Fruit fly (Drosophila melanogaster) whole organism, embryonic: Measurements from ENCODE around the gene CG34461.

Experiments used
- CG11247 ChIP-seq: fragments of 200-800 bp; sonication (Bioruptor generic); IDR thresholded peaks from 2 replicates; pipeline ENCODE4 v1.3.6; 2022; ENCODE audit warnings: missing biosample characterization, missing genetic modification characterization
- CG11456 ChIP-seq: fragments of 200-800 bp; sonication (Bioruptor generic); IDR thresholded peaks from 3 replicates; pipeline ENCODE4 v1.3.6; 2022; ENCODE audit warnings: missing biosample characterization, missing genetic modification characterization
- CG12155 ChIP-seq: fragments of 200-800 bp; sonication (Bioruptor generic); optimal IDR thresholded peaks from 3 replicates; lab custom pipeline; 2016; ENCODE audit warnings: missing biosample characterization, missing genetic modification characterization
- CG13296 ChIP-seq: fragments of 200-800 bp; sonication (Bioruptor generic); optimal IDR thresholded peaks from 3 replicates; lab custom pipeline; 2018; ENCODE audit warnings: missing biosample characterization, mild to moderate bottlenecking, missing genetic modification characterization
- CG14014 ChIP-seq: fragments of 200-800 bp; sonication (Bioruptor generic); IDR thresholded peaks from 2 replicates; pipeline ENCODE4 v1.3.6; 2022; ENCODE audit warnings: missing biosample characterization, missing genetic modification characterization
- CG14441 ChIP-seq: fragments of 200-800 bp; sonication (Bioruptor generic); IDR thresholded peaks from 2 replicates; pipeline ENCODE4 v1.3.6; 2022; ENCODE audit warnings: missing biosample characterization, missing genetic modification characterization
- CG17568 ChIP-seq: fragments of 200-800 bp; sonication (Bioruptor generic); optimal IDR thresholded peaks from 2 replicates; lab custom pipeline; 2018; ENCODE audit warnings: missing biosample characterization, mild to moderate bottlenecking, missing genetic modification characterization, moderate library complexity
- CG2120 ChIP-seq: fragments of 200-800 bp; sonication (Bioruptor generic); optimal IDR thresholded peaks from 3 replicates; lab custom pipeline; 2016; ENCODE audit warnings: missing biosample characterization, missing genetic modification characterization
- CG30020 ChIP-seq: fragments of 200-800 bp; optimal IDR thresholded peaks from 2 replicates; lab custom pipeline; 2019; ENCODE audit warnings: missing biosample characterization, mild to moderate bottlenecking, missing genetic modification characterization, moderate library complexity
- CG32772 ChIP-seq: fragments of 200-800 bp; sonication (Bioruptor generic); IDR thresholded peaks from 2 replicates; pipeline ENCODE4 v1.3.6; 2022; ENCODE audit warnings: missing biosample characterization, missing genetic modification characterization
- CG3995 ChIP-seq: fragments of 200-800 bp; sonication (Bioruptor generic); optimal IDR thresholded peaks from 3 replicates; lab custom pipeline; 2016; ENCODE audit warnings: missing biosample characterization, missing genetic modification characterization
- CG4820 ChIP-seq: fragments of 200-800 bp; sonication (Bioruptor generic); optimal IDR thresholded peaks from 3 replicates; lab custom pipeline; 2016; ENCODE audit warnings: missing biosample characterization, missing genetic modification characterization
- CG9932 ChIP-seq: fragments of 200-800 bp; sonication (Bioruptor generic); IDR thresholded peaks from 2 replicates; pipeline ENCODE4 v1.3.6; 2022; ENCODE audit warnings: missing biosample characterization, missing genetic modification characterization
- CHES-1-like ChIP-seq: fragments of 200-800 bp; sonication (Bioruptor generic); optimal IDR thresholded peaks from 2 replicates; lab custom pipeline; 2016; ENCODE audit warnings: missing biosample characterization, missing genetic modification characterization
- Dad ChIP-seq: fragments of 200-800 bp; sonication (Bioruptor generic); optimal IDR thresholded peaks from 3 replicates; lab custom pipeline; 2016; ENCODE audit warnings: missing biosample characterization, missing genetic modification characterization
- Ets65A ChIP-seq: fragments of 200-800 bp; sonication (Bioruptor generic); peaks from one replicate; lab custom pipeline; 2016; ENCODE audit warnings: missing biosample characterization, missing genetic modification characterization
- Hey ChIP-seq: fragments of 200-800 bp; sonication (Bioruptor generic); optimal IDR thresholded peaks from 3 replicates; lab custom pipeline; 2018; ENCODE audit warnings: missing biosample characterization, mild to moderate bottlenecking, missing genetic modification characterization
- Hr39 ChIP-seq: fragments of >200 bp; optimal IDR thresholded peaks from 2 replicates; lab custom pipeline; 2017
- Kr ChIP-seq: fragments of 200-800 bp; sonication (Bioruptor generic); optimal IDR thresholded peaks from 2 replicates; lab custom pipeline; 2017; ENCODE audit warnings: missing biosample characterization, mild to moderate bottlenecking, missing genetic modification characterization
- Meics ChIP-seq: fragments of 200-800 bp; sonication (Bioruptor generic); optimal IDR thresholded peaks from 2 replicates; lab custom pipeline; 2017; ENCODE audit warnings: missing biosample characterization, mild to moderate bottlenecking, missing genetic modification characterization
- NFAT ChIP-seq: fragments of 200-800 bp; sonication (Bioruptor generic); IDR thresholded peaks from 2 replicates; pipeline ENCODE4 v1.3.6; 2022; ENCODE audit warnings: missing biosample characterization, missing genetic modification characterization
- Oli ChIP-seq: fragments of 200-800 bp; sonication (Bioruptor generic); optimal IDR thresholded peaks from 2 replicates; lab custom pipeline; 2018; ENCODE audit warnings: missing biosample characterization, mild to moderate bottlenecking, missing genetic modification characterization, moderate library complexity
- Ravus ChIP-seq: fragments of 200-800 bp; sonication (Bioruptor generic); IDR thresholded peaks from 2 replicates; pipeline ENCODE4 v1.3.6; 2022; ENCODE audit warnings: missing biosample characterization, missing genetic modification characterization
- Side ChIP-seq: fragments of 200-800 bp; sonication (Bioruptor generic); optimal IDR thresholded peaks from 2 replicates; lab custom pipeline; 2016; ENCODE audit warnings: missing biosample characterization, missing genetic modification characterization
- Sry-β ChIP-seq: fragments of 200-800 bp; sonication (Bioruptor generic); optimal IDR thresholded peaks from 2 replicates; lab custom pipeline; 2018; ENCODE audit warnings: missing biosample characterization, mild to moderate bottlenecking, missing genetic modification characterization, moderate library complexity
- Stat92E ChIP-seq, 3 experiments: fragments of >200 bp in 2 of 3; fragments of 200-800 bp in 1 of 3; sonication (Bioruptor generic) in 1 of 3; optimal IDR thresholded peaks; 2 replicates each; lab custom pipeline; 2017 to 2019; ENCODE audit warnings: missing biosample characterization in 3 of 3, missing genetic modification characterization in 3 of 3, mild to moderate bottlenecking in 1 of 3, moderate library complexity in 1 of 3
- abd-A ChIP-seq: fragments of 200-800 bp; sonication (Bioruptor generic); optimal IDR thresholded peaks from 3 replicates; lab custom pipeline; 2019; ENCODE audit warnings: missing biosample characterization, mild to moderate bottlenecking, missing genetic modification characterization, moderate library complexity
- bab2 ChIP-seq: fragments of 200-800 bp; sonication (Bioruptor generic); optimal IDR thresholded peaks from 2 replicates; lab custom pipeline; 2016; ENCODE audit warnings: missing biosample characterization, missing genetic modification characterization
- ci ChIP-seq: fragments of 200-800 bp; sonication (Bioruptor generic); IDR thresholded peaks from 3 replicates; pipeline ENCODE4 v1.3.6; 2022; ENCODE audit warnings: missing biosample characterization, missing genetic modification characterization
- corto ChIP-seq: fragments of 200-800 bp; sonication (Bioruptor generic); optimal IDR thresholded peaks from 2 replicates; lab custom pipeline; 2016; ENCODE audit warnings: missing biosample characterization, mild to moderate bottlenecking, missing genetic modification characterization, moderate library complexity
- danr ChIP-seq: fragments of 200-800 bp; sonication (Bioruptor generic); IDR thresholded peaks from 2 replicates; pipeline ENCODE4 v1.3.6; 2022; ENCODE audit warnings: missing biosample characterization, missing genetic modification characterization
- dm ChIP-seq: fragments of 200-800 bp; sonication (Bioruptor generic); optimal IDR thresholded peaks from 3 replicates; lab custom pipeline; 2016; ENCODE audit warnings: missing biosample characterization, missing genetic modification characterization
- gem ChIP-seq: fragments of 200-800 bp; sonication (Bioruptor generic); optimal IDR thresholded peaks from 2 replicates; lab custom pipeline; 2019; ENCODE audit warnings: missing biosample characterization, mild to moderate bottlenecking, missing genetic modification characterization, moderate library complexity
- kah ChIP-seq: fragments of 200-800 bp; sonication (Bioruptor generic); optimal IDR thresholded peaks from 2 replicates; lab custom pipeline; 2018; ENCODE audit warnings: missing biosample characterization, mild to moderate bottlenecking, missing genetic modification characterization
- kay ChIP-seq: fragments of 200-800 bp; sonication (Bioruptor generic); optimal IDR thresholded peaks from 2 replicates; lab custom pipeline; 2016; ENCODE audit warnings: missing biosample characterization, missing genetic modification characterization
- klu ChIP-seq: fragments of 200-800 bp; sonication (Bioruptor generic); IDR thresholded peaks from 2 replicates; pipeline ENCODE4 v1.3.6; 2022; ENCODE audit warnings: missing biosample characterization, missing genetic modification characterization
- knrl ChIP-seq: fragments of 200-800 bp; sonication (Bioruptor generic); IDR thresholded peaks from 3 replicates; pipeline ENCODE4 v1.3.6; 2022; ENCODE audit warnings: missing biosample characterization, missing genetic modification characterization; ENCODE audit not compliant: partially characterized antibody
- nmo ChIP-seq: fragments of 200-800 bp; sonication (Bioruptor generic); optimal IDR thresholded peaks from 2 replicates; lab custom pipeline; 2018; ENCODE audit warnings: missing biosample characterization, mild to moderate bottlenecking, missing genetic modification characterization, moderate library complexity
- org-1 ChIP-seq: fragments of 200-800 bp; sonication (Bioruptor generic); optimal IDR thresholded peaks from 2 replicates; lab custom pipeline; 2017; ENCODE audit warnings: missing biosample characterization, missing genetic modification characterization
- otp ChIP-seq: fragments of 200-800 bp; sonication (Bioruptor generic); IDR thresholded peaks from 3 replicates; pipeline ENCODE4, ENCODE4 v1.3.6; 2022; ENCODE audit warnings: missing biosample characterization, missing genetic modification characterization
- peb ChIP-seq: fragments of 200-800 bp; sonication (Bioruptor generic); IDR thresholded peaks from 2 replicates; pipeline ENCODE4 v1.3.6; 2022; ENCODE audit warnings: missing biosample characterization, missing genetic modification characterization
- row ChIP-seq: fragments of 200-800 bp; sonication (Bioruptor generic); IDR thresholded peaks from 3 replicates; pipeline ENCODE4 v1.3.6; 2022; ENCODE audit warnings: missing biosample characterization, missing genetic modification characterization
- scrt ChIP-seq: fragments of 200-800 bp; sonication (Bioruptor generic); optimal IDR thresholded peaks from 2 replicates; lab custom pipeline; 2018; ENCODE audit warnings: missing biosample characterization, mild to moderate bottlenecking, missing genetic modification characterization, moderate library complexity
- sens ChIP-seq: fragments of 200-800 bp; sonication (Bioruptor generic); peaks from one replicate; lab custom pipeline; 2016; ENCODE audit warnings: missing biosample characterization, missing genetic modification characterization
- sim ChIP-seq: fragments of 200-800 bp; sonication (Bioruptor generic); IDR thresholded peaks from 2 replicates; pipeline ENCODE4 v1.3.6; 2022; ENCODE audit warnings: missing biosample characterization, missing genetic modification characterization
- twi ChIP-seq: fragments of 200-800 bp; optimal IDR thresholded peaks from 2 replicates; lab custom pipeline; 2019; ENCODE audit warnings: missing biosample characterization, mild to moderate bottlenecking, missing genetic modification characterization, moderate library complexity
- vvl ChIP-seq: fragments of 200-800 bp; sonication (Bioruptor generic); IDR thresholded peaks from 2 replicates; pipeline ENCODE4 v1.3.6; 2022; ENCODE audit warnings: missing biosample characterization, missing genetic modification characterization
- z ChIP-seq: fragments of 200-800 bp; sonication (Bioruptor generic); IDR thresholded peaks from 3 replicates; pipeline ENCODE4 v1.3.6; 2022; ENCODE audit warnings: missing biosample characterization, missing genetic modification characterization

The CG34461 gene

DNA sequence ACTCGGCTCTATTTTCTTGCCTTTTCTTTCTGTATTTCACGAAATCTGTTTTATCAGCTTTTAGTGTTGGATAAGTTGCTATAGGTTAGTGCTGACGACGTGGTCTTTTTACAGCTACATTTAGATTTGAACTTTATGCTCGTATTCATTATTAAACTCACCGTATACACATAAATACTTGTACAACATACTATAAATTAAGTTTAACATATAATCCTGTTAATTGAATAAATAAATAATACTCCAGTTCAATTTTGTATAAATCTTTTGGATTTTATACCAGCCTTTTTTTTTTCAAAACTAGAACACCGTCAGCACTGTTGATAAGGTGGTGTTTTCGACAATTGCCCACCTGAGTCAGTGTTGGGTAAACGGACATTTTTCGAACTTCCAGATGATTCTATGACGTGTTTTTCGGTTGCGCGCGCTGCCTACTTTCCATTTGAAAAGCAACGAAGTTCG is 16.7 kb upstream of the CG34461 start, which contains the start of gene BI-1 (continued):
- peak; percentile 55 for TF ChIP-seq Dad (GFP tag; lab: Kevin White, UChicago)
- peak; percentile 44 for TF ChIP-seq CG3995 (GFP tag; lab: Kevin White, UChicago)
- TF ChIP-seq Meics (GFP tag; lab: Kevin White, UChicago): peak; percentile 76
- peak; percentile 66 for TF ChIP-seq CG4820 (GFP tag; lab: Kevin White, UChicago)
- TF ChIP-seq kah (GFP tag; lab: Kevin White, UChicago): peak; percentile 70
- peak; percentile 17 for TF ChIP-seq corto (GFP tag; lab: Kevin White, UChicago)
- peak; percentile 75 for TF ChIP-seq gem (tag; lab: Kevin White, UChicago)
- peak; percentile 75 for TF ChIP-seq nmo (GFP tag; lab: Kevin White, UChicago)
- TF ChIP-seq scrt (GFP tag; lab: Kevin White, UChicago): peak; percentile 67
- no peak for TF ChIP-seq sim
- TF ChIP-seq CG32772 (GFP tag; lab: Robert Waterston, UW): peak; percentile 24; the same call in 1 of the 2 replicates
- TF ChIP-seq sens (GFP tag; lab: Kevin White, UChicago): peak; percentile 89
- peak; percentile 62; the same call in 1 of the 2 replicates for TF ChIP-seq klu (GFP tag; lab: Robert Waterston, UW)

DNA sequence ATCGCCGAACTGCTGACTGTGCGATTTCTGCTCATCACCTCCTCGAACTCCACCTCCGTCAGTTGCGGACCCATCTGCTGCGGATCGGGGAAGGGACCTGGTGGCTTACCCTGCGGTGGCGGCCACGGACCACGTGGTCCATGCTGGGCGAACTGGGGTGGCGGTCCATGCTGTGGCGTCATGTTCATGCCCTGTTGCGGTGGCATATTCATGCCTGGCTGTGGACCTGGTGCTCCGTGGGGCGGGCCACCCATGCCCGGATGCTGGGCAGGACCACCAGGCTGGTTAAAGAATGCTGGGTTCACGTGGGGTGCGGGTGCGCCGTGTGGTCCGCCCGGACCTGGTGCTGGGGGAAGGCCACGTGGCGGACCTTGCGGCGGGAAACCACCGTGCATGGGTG is 13.4 kb upstream of the CG34461 start:
- TF ChIP-seq CG11247 (GFP tag; lab: Robert Waterston, UW) (0 out of 2 replicates have a peak, but pooled peaks have one; percentile 24), ci (GFP tag; lab: Robert Waterston, UW) (0 out of 3 replicates have a peak, but pooled peaks have one; percentile 21), Ets65A (peak; percentile 91), CG9932 (GFP tag; lab: Robert Waterston, UW) (peak; percentile 10; the same call in 1 of the 2 replicates), NFAT (peak; percentile 16; the same call in 1 of the 2 replicates), peb (0 out of 2 replicates have a peak, but pooled peaks have one; percentile 12), Oli (tag; lab: Kevin White, UChicago) (no peak), CG11456 (0 out of 3 replicates have a peak, but pooled peaks have one; percentile 46), Hr39 (lab: Kevin White, UChicago) (peak; percentile 19), CG17568 (GFP tag; lab: Kevin White, UChicago) (no peak)

DNA sequence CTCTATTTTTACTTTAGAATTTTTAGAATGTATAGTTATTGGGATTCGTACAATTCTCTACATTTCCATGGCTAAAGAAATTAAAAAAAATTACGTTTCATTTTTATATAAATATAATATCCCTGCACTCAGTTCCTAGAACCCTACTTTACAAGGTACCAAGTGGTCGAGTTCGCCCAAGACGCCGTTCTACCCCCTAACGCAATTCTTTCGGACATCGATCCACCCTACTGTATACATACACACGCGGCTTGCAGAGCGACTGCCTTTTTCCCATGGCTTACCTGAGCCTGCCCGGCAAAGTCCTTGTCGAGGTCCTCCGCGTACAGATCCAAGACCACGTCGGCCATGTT is 10.9 kb upstream of the CG34461 start:
- TF ChIP-seq Kr (GFP tag; lab: Kevin White, UChicago): no peak
- 0 out of 3 replicates have a peak, but pooled peaks have one; percentile 19 for TF ChIP-seq z (GFP tag; lab: Robert Waterston, UW)
- no peak for TF ChIP-seq Ravus (GFP tag; lab: Robert Waterston, UW)
- TF ChIP-seq dm: peak; percentile 45
- no peak for TF ChIP-seq gem (tag; lab: Kevin White, UChicago)
- TF ChIP-seq CG12155 (GFP tag; lab: Kevin White, UChicago): peak; percentile 2
- peak; percentile 71 for TF ChIP-seq Hey (tag; lab: Kevin White, UChicago)
- no peak for TF ChIP-seq twi (tag; lab: Kevin White, UChicago)
- no peak for TF ChIP-seq Sry-β
- TF ChIP-seq CG14441: peak; percentile 56; the same call in 1 of the 2 replicates
- no peak for TF ChIP-seq CG13296
- TF ChIP-seq danr (GFP tag; lab: Robert Waterston, UW): no peak
- peak; percentile 56 for TF ChIP-seq CG9932 (GFP tag; lab: Robert Waterston, UW)
- no peak for TF ChIP-seq kay (GFP tag; lab: Kevin White, UChicago)
- no peak for TF ChIP-seq CG30020
- peak; percentile 53 for TF ChIP-seq CG2120 (GFP tag; lab: Kevin White, UChicago)
- TF ChIP-seq org-1 (GFP tag; lab: Kevin White, UChicago): no peak
- no peak for TF ChIP-seq abd-A
- TF ChIP-seq otp (GFP tag; lab: Robert Waterston, UW): 0 out of 3 replicates have a peak, but pooled peaks have one; percentile 22
- no peak for TF ChIP-seq CHES-1-like (GFP tag; lab: Kevin White, UChicago)
- peak; percentile 68 for TF ChIP-seq row (GFP tag; lab: Robert Waterston, UW)
- TF ChIP-seq CG14014 (GFP tag; lab: Robert Waterston, UW): 0 out of 2 replicates have a peak, but pooled peaks have one; percentile 8
- no peak; the same call in 2 of the 3 replicates for TF ChIP-seq CG11456
- peak; percentile 11 for TF ChIP-seq vvl
- no peak for TF ChIP-seq Stat92E (GFP tag; optimal IDR thresholded peaks at IDR 0.05; lab: Kevin White, UChicago)
- no peak for TF ChIP-seq Side (GFP tag; lab: Kevin White, UChicago)
- no peak for TF ChIP-seq bab2 (GFP tag; lab: Kevin White, UChicago)
- no peak for TF ChIP-seq knrl (GFP tag; lab: Robert Waterston, UW)
